Fruit fly (Drosophila melanogaster): ENCODE data around the gene CG5078.

DNA sequence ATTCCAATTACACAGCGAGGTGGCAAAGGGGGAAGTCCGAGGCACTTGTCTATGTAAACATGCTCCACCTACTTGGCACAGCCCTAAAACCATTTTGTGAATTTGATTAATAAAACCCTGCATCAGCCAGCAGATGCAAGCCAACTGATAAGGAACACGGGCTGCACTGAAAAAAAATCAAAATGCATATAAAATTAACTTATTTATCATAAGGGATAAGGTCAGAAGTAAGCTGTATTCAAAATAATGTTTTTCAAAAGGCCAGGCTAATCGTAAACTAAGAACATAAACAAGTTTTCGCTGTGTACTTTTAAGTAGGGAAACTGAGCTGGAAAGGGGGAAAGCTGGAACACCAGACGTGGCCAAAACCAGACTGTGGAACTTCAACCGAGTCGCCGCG, 46.0 kb downstream of the CG5078 start:
- no peak for TF ChIP-seq CTCF (optimal IDR thresholded peaks at IDR 0.05)
- no peak for TF ChIP-seq CG8478 (optimal IDR thresholded peaks at IDR 0.05)
